Fruit fly (Drosophila melanogaster): ENCODE measurements around the gene Syx17.

DNA sequence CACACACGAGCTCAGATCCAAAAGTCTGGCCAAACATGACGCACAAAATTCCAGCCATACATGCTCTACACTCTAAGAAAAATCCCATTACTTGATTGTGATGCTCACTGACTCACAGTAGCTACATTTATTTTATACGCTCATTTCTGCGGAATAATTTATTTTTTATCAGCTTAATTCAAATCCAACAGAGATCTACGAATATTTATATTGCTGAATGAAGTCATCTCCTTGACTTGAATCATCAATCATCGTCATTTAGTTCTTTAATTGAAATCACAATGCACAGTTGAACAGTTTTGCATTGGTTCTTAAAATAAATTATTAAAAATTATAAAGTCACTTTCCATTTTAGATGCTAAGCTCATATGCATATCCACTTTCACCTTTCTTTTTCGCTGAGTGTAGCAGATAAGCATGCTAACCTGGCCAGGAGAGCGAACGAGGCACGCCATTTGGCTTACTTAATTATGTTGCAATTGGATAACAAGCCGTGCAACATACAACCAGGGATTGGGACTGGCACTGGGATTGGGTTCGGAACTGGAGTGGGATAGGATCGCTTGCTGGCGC, 7.7 kb upstream of the Syx17 start:
- TF ChIP-seq psq (optimal IDR thresholded peaks at IDR 0.05) (no peak), Myc (optimal IDR thresholded peaks at IDR 0.05) (no peak), h (optimal IDR thresholded peaks at IDR 0.05) (no peak), Sin3A (optimal IDR thresholded peaks at IDR 0.05) (no peak), ttk (optimal IDR thresholded peaks at IDR 0.05) (no peak)
